Worm (Caenorhabditis elegans) whole organism, late embryonic: ENCODE data around the gene nyn-3.

ENCODE experiments used
- ama-1 ChIP-seq: fragments of 150-350 bp; optimal IDR thresholded peaks from 2 replicates; lab custom pipeline; 2014
- ceh-14 ChIP-seq: sonication (generic microtip); optimal IDR thresholded peaks from 2 replicates; lab custom pipeline; 2016; ENCODE audit warnings: missing genotype, missing genetic modification characterization, missing compliant biosample characterization
- ceh-30 ChIP-seq: fragments of 150-350 bp; optimal IDR thresholded peaks from 2 replicates; lab custom pipeline; 2014; ENCODE audit warnings: missing biosample characterization, missing genetic modification characterization
- dve-1 ChIP-seq: sonication (generic microtip); optimal IDR thresholded peaks from 2 replicates; lab custom pipeline; 2017; ENCODE audit warnings: antibody characterized with exemption, mild to moderate bottlenecking, missing genetic modification characterization, missing compliant biosample characterization
- elt-4 ChIP-seq: sonication (generic microtip); optimal IDR thresholded peaks from 2 replicates; lab custom pipeline; 2016; ENCODE audit warnings: missing genetic modification characterization, missing compliant biosample characterization
- fax-1 ChIP-seq: sonication (generic microtip); optimal IDR thresholded peaks from 2 replicates; lab custom pipeline; 2016; ENCODE audit warnings: missing genotype, missing genetic modification characterization, missing compliant biosample characterization
- fkh-10 ChIP-seq: fragments of 150-350 bp; optimal IDR thresholded peaks from 2 replicates; lab custom pipeline; 2014; ENCODE audit warnings: missing biosample characterization, missing genetic modification reagents, missing genetic modification characterization
- gmeb-2 ChIP-seq: sonication (generic microtip); optimal IDR thresholded peaks from 2 replicates; lab custom pipeline; 2016; ENCODE audit warnings: missing genetic modification characterization, inconsistent platforms, missing compliant biosample characterization
- pha-4 ChIP-seq: fragments of 150-350 bp; optimal IDR thresholded peaks from 2 replicates; lab custom pipeline; 2018; ENCODE audit warnings: missing biosample characterization, missing genetic modification reagents, missing genetic modification characterization
- pqm-1 ChIP-seq: sonication (generic microtip); optimal IDR thresholded peaks from 2 replicates; lab custom pipeline; 2016; ENCODE audit warnings: missing genetic modification characterization, missing compliant biosample characterization
- ref-2 ChIP-seq: sonication (generic microtip); optimal IDR thresholded peaks from 2 replicates; lab custom pipeline; 2016; ENCODE audit warnings: missing genetic modification characterization, missing compliant biosample characterization
- sox-2 ChIP-seq: fragments of 200-800 bp; sonication (Bioruptor generic); IDR thresholded peaks from 2 replicates; pipeline ENCODE4 v1.3.6; 2022; ENCODE audit warnings: missing genetic modification reagents, missing genetic modification characterization, missing compliant biosample characterization
- tbx-2 ChIP-seq: sonication (generic microtip); optimal IDR thresholded peaks from 2 replicates; lab custom pipeline; 2016; ENCODE audit warnings: missing genetic modification characterization, missing compliant biosample characterization

ce11 chrII:6341076-6341475 is 48.6 kb upstream of the nyn-3 start:
- TF ChIP-seq ceh-30 (no peak), pha-4 (tag; lab: Kevin White, UChicago) (no peak), fkh-10 (GFP tag; lab: Kevin White, UChicago) (no peak), elt-4 (no peak), tbx-2 (no peak), gmeb-2 (tag; lab: Kevin White, UChicago) (no peak), fax-1 (no peak), ceh-14 (tag; lab: Kevin White, UChicago) (no peak), pqm-1 (tag; lab: Kevin White, UChicago) (no peak), ama-1 (no peak), ref-2 (tag; lab: Kevin White, UChicago) (no peak), sox-2 (GFP tag; lab: Robert Waterston, UW) (no peak), dve-1 (tag; lab: Kevin White, UChicago) (no peak)
